Worm (Caenorhabditis elegans): Measurements from ENCODE around the gene M02A10.1.

- TF ChIP-seq rnt-1 (tag; optimal IDR thresholded peaks at IDR 0.05) (no peak), ceh-82 (tag; optimal IDR thresholded peaks at IDR 0.05) (no peak), jun-1 (tag; optimal IDR thresholded peaks at IDR 0.05) (no peak)
These were observed 15.0 kb upstream of the M02A10.1 start, which contains the start of gene ncam-1 for ce11 chrX:691613-692012.

Data from whole organism, L1 larva.